Fruit fly (Drosophila melanogaster): ENCODE data around the gene D12.

dm6 chr2L:8473448-8473847 lies 36.3 kb upstream of the D12 start:
- TF ChIP-seq CG8478 (optimal IDR thresholded peaks at IDR 0.05) (no peak), usp (GFP tag; optimal IDR thresholded peaks at IDR 0.05) (no peak)
